Worm (Caenorhabditis elegans): ENCODE results near the gene hum-2.

DNA sequence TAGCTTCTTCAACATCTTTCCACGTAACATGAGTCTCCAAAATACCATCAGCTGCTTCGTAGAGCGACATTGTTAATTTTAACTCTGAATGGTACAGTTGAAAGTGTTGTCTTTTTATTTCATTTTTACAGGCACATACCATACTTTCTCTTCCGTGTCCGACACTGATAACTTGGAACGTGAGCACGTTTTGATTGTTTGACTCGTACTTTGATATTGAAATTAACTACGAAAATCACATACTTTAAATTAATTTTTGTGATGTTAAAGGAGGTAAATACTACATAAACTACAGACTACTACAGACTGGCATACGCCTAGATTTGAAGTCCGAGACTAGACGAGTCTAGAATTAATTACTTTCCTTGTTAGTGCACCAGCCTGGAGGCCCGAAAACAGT lies 7.6 kb upstream of the hum-2 start, which contains the start of gene E02C12.10:
- TF ChIP-seq him-1 (tag; optimal IDR thresholded peaks at IDR 0.05) = no peak
- TF ChIP-seq dao-5 (tag; optimal IDR thresholded peaks at IDR 0.05) = no peak
- TF ChIP-seq W03F9.2 (tag; optimal IDR thresholded peaks at IDR 0.05) = no peak

Measured in whole organism, L4/young adult.